Worm (Caenorhabditis elegans) whole organism, young adult: ENCODE measurements around the gene oac-10.

Source experiments
- D2030.7 ChIP-seq: fragments of 200-800 bp; sonication (Bioruptor generic); IDR thresholded peaks from 2 replicates; pipeline ENCODE4 v1.3.6; 2022; ENCODE audit warnings: missing genetic modification reagents, missing genetic modification characterization, missing compliant biosample characterization
- F10E7.11 ChIP-seq: sonication (generic microtip); optimal IDR thresholded peaks from 2 replicates; lab custom pipeline; 2017; ENCODE audit warnings: mild to moderate bottlenecking, missing genetic modification characterization, moderate library complexity, missing compliant biosample characterization
- F22D6.2 ChIP-seq: sonication (generic microtip); optimal IDR thresholded peaks from 2 replicates; lab custom pipeline; 2016; ENCODE audit warnings: mild to moderate bottlenecking, missing genetic modification characterization, missing compliant biosample characterization
- F33H1.4 ChIP-seq: fragments of 200-800 bp; sonication (Bioruptor generic); IDR thresholded peaks from 2 replicates; pipeline ENCODE4 v1.3.6; 2022; ENCODE audit warnings: missing genetic modification reagents, missing genetic modification characterization, missing compliant biosample characterization
- F39B2.1 ChIP-seq: fragments of 200-800 bp; sonication (Bioruptor generic); IDR thresholded peaks from 2 replicates; pipeline ENCODE4 v1.3.6; 2022; ENCODE audit warnings: missing genetic modification reagents, missing genetic modification characterization, missing compliant biosample characterization
- F57C9.4 ChIP-seq: sonication (generic microtip); optimal IDR thresholded peaks from 2 replicates; lab custom pipeline; 2017; ENCODE audit warnings: mild to moderate bottlenecking, missing genetic modification characterization, missing compliant biosample characterization
- T07F8.4 ChIP-seq: sonication (generic microtip); optimal IDR thresholded peaks from 2 replicates; lab custom pipeline; 2016; ENCODE audit warnings: mild to moderate bottlenecking, missing genetic modification characterization, moderate library complexity, missing compliant biosample characterization
- T26A5.8 ChIP-seq: sonication (generic microtip); optimal IDR thresholded peaks from 2 replicates; lab custom pipeline; 2016; ENCODE audit warnings: missing genetic modification characterization, missing compliant biosample characterization
- Y53G8AR.9 ChIP-seq: fragments of 200-800 bp; sonication (Bioruptor generic); conservative IDR thresholded peaks from 2 replicates; pipeline ENCODE4 v1.3.6; 2022; ENCODE audit warnings: missing genetic modification reagents, missing genetic modification characterization, missing compliant biosample characterization
- Y79H2A.3 ChIP-seq: fragments of 200-800 bp; sonication (Bioruptor generic); conservative IDR thresholded peaks from 2 replicates; pipeline ENCODE4 v1.3.6; 2022; ENCODE audit warnings: missing genetic modification reagents, missing genetic modification characterization, missing compliant biosample characterization
- Y95B8A.8 ChIP-seq: fragments of 200-800 bp; sonication (Bioruptor generic); IDR thresholded peaks from 2 replicates; pipeline ENCODE4 v1.3.6; 2022; ENCODE audit warnings: missing genetic modification reagents, missing genetic modification characterization, missing compliant biosample characterization
- aptf-3 ChIP-seq: fragments of 200-800 bp; sonication (Bioruptor generic); IDR thresholded peaks from 2 replicates; pipeline ENCODE4 v1.3.6; 2022; ENCODE audit warnings: missing genetic modification characterization, missing compliant biosample characterization
- bed-1 ChIP-seq: fragments of 200-800 bp; sonication (Bioruptor generic); IDR thresholded peaks from 2 replicates; pipeline ENCODE4 v1.3.6; 2022; ENCODE audit warnings: missing genetic modification reagents, missing genetic modification characterization, missing compliant biosample characterization
- cebp-2 ChIP-seq: fragments of 200-800 bp; sonication (Bioruptor generic); IDR thresholded peaks from 2 replicates; pipeline ENCODE4 v1.3.6; 2022; ENCODE audit warnings: missing genetic modification characterization, missing compliant biosample characterization
- ceh-100 ChIP-seq: fragments of 200-800 bp; sonication (Bioruptor generic); IDR thresholded peaks from 2 replicates; pipeline ENCODE4 v1.3.6; 2022; ENCODE audit warnings: missing genetic modification reagents, missing genetic modification characterization, missing compliant biosample characterization
- ceh-27 ChIP-seq: fragments of 200-800 bp; sonication (Bioruptor generic); optimal IDR thresholded peaks from 2 replicates; lab custom pipeline; 2018; ENCODE audit warnings: mild to moderate bottlenecking, missing genetic modification characterization, moderate library complexity, missing compliant biosample characterization
- ceh-40 ChIP-seq: fragments of 200-800 bp; sonication (Bioruptor generic); IDR thresholded peaks from 2 replicates; pipeline ENCODE4 v1.3.6; 2022; ENCODE audit warnings: missing genetic modification characterization, missing compliant biosample characterization
- ceh-58 ChIP-seq: fragments of 200-800 bp; sonication (Bioruptor generic); IDR thresholded peaks from 2 replicates; pipeline ENCODE4 v1.3.6; 2022; ENCODE audit warnings: missing genetic modification characterization, missing compliant biosample characterization
- ceh-79 ChIP-seq: sonication (generic microtip); optimal IDR thresholded peaks from 2 replicates; lab custom pipeline; 2017; ENCODE audit warnings: mild to moderate bottlenecking, missing genetic modification characterization, missing compliant biosample characterization
- ceh-91 ChIP-seq: fragments of 200-800 bp; sonication (Bioruptor generic); IDR thresholded peaks from 2 replicates; pipeline ENCODE4 v1.3.6; 2022; ENCODE audit warnings: missing genetic modification reagents, missing genetic modification characterization, missing compliant biosample characterization
- ekl-4 ChIP-seq: fragments of 200-800 bp; sonication (Bioruptor generic); IDR thresholded peaks from 2 replicates; pipeline ENCODE4 v1.3.6; 2022; ENCODE audit warnings: missing genetic modification reagents, missing genetic modification characterization, missing compliant biosample characterization
- ets-4 ChIP-seq: fragments of 200-800 bp; sonication (Bioruptor generic); optimal IDR thresholded peaks from 2 replicates; lab custom pipeline; 2018; ENCODE audit warnings: mild to moderate bottlenecking, missing genetic modification characterization, missing compliant biosample characterization
- gei-17 ChIP-seq: fragments of 200-800 bp; sonication (Bioruptor generic); optimal IDR thresholded peaks from 2 replicates; lab custom pipeline; 2018; ENCODE audit warnings: mild to moderate bottlenecking, missing genetic modification characterization, missing compliant biosample characterization
- hlh-12 ChIP-seq: sonication (generic microtip); optimal IDR thresholded peaks from 2 replicates; lab custom pipeline; 2016; ENCODE audit warnings: missing genetic modification characterization, missing compliant biosample characterization
- lag-1 ChIP-seq: fragments of 200-800 bp; sonication (Bioruptor generic); IDR thresholded peaks from 2 replicates; pipeline ENCODE4 v1.3.6; 2022; ENCODE audit warnings: missing genetic modification reagents, missing genetic modification characterization, missing compliant biosample characterization
- let-526 ChIP-seq: fragments of 200-800 bp; sonication (Bioruptor generic); IDR thresholded peaks from 2 replicates; pipeline ENCODE4 v1.3.6; 2022; ENCODE audit warnings: missing genetic modification reagents, missing genetic modification characterization, missing compliant biosample characterization
- lin-35 ChIP-seq, 3 experiments: fragments of 150-350 bp in 2 of 3; sonication (generic microtip) in 1 of 3; optimal IDR thresholded peaks; 2 replicates each; lab custom pipeline; 2014 to 2018; ENCODE audit warnings: missing biosample characterization in 3 of 3, missing genetic modification characterization in 3 of 3, missing genetic modification reagents in 3 of 3
- lir-1 ChIP-seq: fragments of 200-800 bp; sonication (Bioruptor generic); conservative IDR thresholded peaks from 2 replicates; pipeline ENCODE4 v1.3.6; 2022; ENCODE audit warnings: missing genetic modification reagents, missing genetic modification characterization, missing compliant biosample characterization
- madf-6 ChIP-seq: fragments of 200-800 bp; sonication (Bioruptor generic); IDR thresholded peaks from 2 replicates; pipeline ENCODE4 v1.3.6; 2022; ENCODE audit warnings: missing genetic modification reagents, missing genetic modification characterization, missing compliant biosample characterization
- mel-28 ChIP-seq: sonication (generic microtip); optimal IDR thresholded peaks from 2 replicates; lab custom pipeline; 2016; ENCODE audit warnings: borderline replicate concordance, mild to moderate bottlenecking, missing genetic modification characterization, missing compliant biosample characterization
- mes-4 ChIP-seq: sonication (generic microtip); optimal IDR thresholded peaks from 2 replicates; lab custom pipeline; 2016; ENCODE audit warnings: missing genotype, missing genetic modification characterization, missing compliant biosample characterization
- mxl-1 ChIP-seq: sonication (generic microtip); optimal IDR thresholded peaks from 2 replicates; lab custom pipeline; 2016; ENCODE audit warnings: missing genetic modification characterization, missing compliant biosample characterization
- nfya-1 ChIP-seq: sonication (generic microtip); optimal IDR thresholded peaks from 2 replicates; lab custom pipeline; 2017; ENCODE audit warnings: antibody characterized with exemption, missing compliant biosample characterization, missing genetic modification characterization, borderline replicate concordance; ENCODE audit not compliant: insufficient read depth
- nhr-120 ChIP-seq: fragments of 200-800 bp; sonication (Bioruptor generic); IDR thresholded peaks from 2 replicates; pipeline ENCODE4 v1.3.6; 2022; ENCODE audit warnings: missing genetic modification characterization, missing compliant biosample characterization
- pha-4 ChIP-seq: fragments of 150-350 bp; sonication (generic microtip); optimal IDR thresholded peaks from 2 replicates; lab custom pipeline; 2014; ENCODE audit warnings: missing biosample characterization, missing genetic modification reagents, missing genetic modification characterization
- repo-1 ChIP-seq: sonication (generic microtip); optimal IDR thresholded peaks from 2 replicates; lab custom pipeline; 2017; ENCODE audit warnings: mild to moderate bottlenecking, missing genetic modification characterization, missing compliant biosample characterization
- snpc-3.4 ChIP-seq: sonication (generic microtip); optimal IDR thresholded peaks from 2 replicates; lab custom pipeline; 2017; ENCODE audit warnings: missing genetic modification characterization, mild to moderate bottlenecking, missing compliant biosample characterization, antibody characterized with exemption, moderate library complexity, missing genotype, missing genetic modification reagents
- tlf-1 ChIP-seq: fragments of 200-800 bp; sonication (Bioruptor generic); optimal IDR thresholded peaks from 2 replicates; lab custom pipeline; 2018; ENCODE audit warnings: mild to moderate bottlenecking, missing genetic modification characterization, missing compliant biosample characterization
- unc-130 ChIP-seq: sonication (generic microtip); optimal IDR thresholded peaks from 2 replicates; lab custom pipeline; 2016; ENCODE audit warnings: missing genetic modification reagents, missing genetic modification characterization, missing compliant biosample characterization
- xnd-1 ChIP-seq: sonication (generic microtip); optimal IDR thresholded peaks from 2 replicates; lab custom pipeline; 2016; ENCODE audit warnings: missing genotype, missing genetic modification reagents, missing genetic modification characterization, missing compliant biosample characterization
- ztf-18 ChIP-seq: sonication (generic microtip); optimal IDR thresholded peaks from 2 replicates; lab custom pipeline; 2016; ENCODE audit warnings: missing genotype, mild to moderate bottlenecking, missing genetic modification characterization, missing compliant biosample characterization
- ztf-25 ChIP-seq: fragments of 200-800 bp; sonication (Bioruptor generic); IDR thresholded peaks from 2 replicates; pipeline ENCODE4 v1.3.6; 2022; ENCODE audit warnings: missing genetic modification reagents, missing genetic modification characterization, missing compliant biosample characterization
- ztf-3 ChIP-seq: fragments of 200-800 bp; sonication (Bioruptor generic); optimal IDR thresholded peaks from 2 replicates; lab custom pipeline; 2018; ENCODE audit warnings: mild to moderate bottlenecking, missing genetic modification characterization, missing compliant biosample characterization
- ztf-6 ChIP-seq: fragments of 200-800 bp; sonication (Bioruptor generic); IDR thresholded peaks from 2 replicates; pipeline ENCODE4 v1.3.6; 2022; ENCODE audit warnings: missing genetic modification reagents, missing genetic modification characterization, missing compliant biosample characterization

The oac-10 gene

ce11 chrII:3829623-3830022 lies 40.1 kb upstream of the oac-10 start:
- TF ChIP-seq ceh-27 (GFP tag; lab: Kevin White, UChicago) (no peak), lir-1 (no peak), T26A5.8 (tag; lab: Kevin White, UChicago) (no peak), mel-28 (no peak), unc-130 (no peak), ceh-40 (no peak), lin-35 (GFP tag; optimal IDR thresholded peaks at IDR 0.05; lab: Kevin White, UChicago) (no peak), snpc-3.4 (no peak), cebp-2 (no peak), ceh-79 (tag; lab: Kevin White, UChicago) (no peak), ceh-100 (GFP tag; lab: Robert Waterston, UW) (no peak), madf-6 (GFP tag; lab: Robert Waterston, UW) (no peak), tlf-1 (no peak), Y95B8A.8 (no peak), T07F8.4 (tag; lab: Kevin White, UChicago) (no peak)

ce11 chrII:3832383-3832782 lies 37.3 kb upstream of the oac-10 start, which contains the start of gene F54D10.9:
Gene F54D10.9 (minus strand): TSS chrII:3832483.
- TF ChIP-seq ztf-3 (GFP tag; lab: Kevin White, UChicago) (no peak), ztf-25 (GFP tag; lab: Robert Waterston, UW) (no peak), ceh-100 (GFP tag; lab: Robert Waterston, UW) (no peak), ceh-58 (GFP tag; lab: Robert Waterston, UW) (no peak), unc-130 (no peak), gei-17 (GFP tag; lab: Kevin White, UChicago) (no peak), ceh-91 (GFP tag; lab: Robert Waterston, UW) (no peak), Y53G8AR.9 (no peak)

ce11 chrII:3835915-3836314 lies 33.8 kb upstream of the oac-10 start, which contains the start of gene oac-4:
Gene oac-4 (minus strand): TSS chrII:3836015.
- TF ChIP-seq F10E7.11 (no peak), ceh-58 (GFP tag; lab: Robert Waterston, UW) (no peak), Y79H2A.3 (no peak), F22D6.2 (tag; lab: Kevin White, UChicago) (no peak), hlh-12 (tag; lab: Kevin White, UChicago) (no peak), ztf-6 (GFP tag; lab: Robert Waterston, UW) (no peak), F33H1.4 (GFP tag; lab: Robert Waterston, UW) (no peak), nfya-1 (tag; lab: Kevin White, UChicago) (no peak), mes-4 (tag; lab: Kevin White, UChicago) (no peak), nhr-120 (no peak), D2030.7 (GFP tag; lab: Robert Waterston, UW) (no peak), ets-4 (GFP tag; lab: Kevin White, UChicago) (no peak)

- no peak for TF ChIP-seq let-526 (GFP tag; lab: Robert Waterston, UW)
- TF ChIP-seq aptf-3 (GFP tag; lab: Robert Waterston, UW): no peak
- no peak for TF ChIP-seq bed-1 (GFP tag; lab: Robert Waterston, UW)
- TF ChIP-seq F39B2.1 (GFP tag; lab: Robert Waterston, UW): no peak
- no peak for TF ChIP-seq pha-4 (tag; lab: Kevin White, UChicago)
- no peak for TF ChIP-seq ztf-6 (GFP tag; lab: Robert Waterston, UW)
- no peak for TF ChIP-seq mel-28
- no peak for TF ChIP-seq mxl-1 (tag; lab: Kevin White, UChicago)
- TF ChIP-seq xnd-1: no peak
- TF ChIP-seq repo-1: no peak
- no peak for TF ChIP-seq ztf-18 (tag; lab: Kevin White, UChicago)
- no peak for TF ChIP-seq ekl-4 (GFP tag; lab: Robert Waterston, UW)
- no peak for TF ChIP-seq nfya-1 (tag; lab: Kevin White, UChicago)
- TF ChIP-seq lag-1 (GFP tag; lab: Robert Waterston, UW): no peak
- no peak for TF ChIP-seq ceh-58 (GFP tag; lab: Robert Waterston, UW)
- no peak for TF ChIP-seq F57C9.4
Measured at ce11 chrII:3839562-3839961, 30.1 kb upstream of the oac-10 start, which contains the start of gene C17A2.4. Gene C17A2.4 (plus strand): TSS chrII:3839862.
